Fruit fly (Drosophila melanogaster) whole organism, embryonic: ENCODE measurements around the gene CG10341.

ENCODE experiments used
- Aef1 ChIP-seq: fragments of 200-800 bp; sonication (Bioruptor generic); IDR thresholded peaks from 3 replicates; pipeline ENCODE4 v1.3.6; 2022; ENCODE audit warnings: missing biosample characterization, missing genetic modification characterization
- Blimp-1 ChIP-seq: fragments of 200-800 bp; sonication (Bioruptor generic); optimal IDR thresholded peaks from 3 replicates; lab custom pipeline; 2018; ENCODE audit warnings: missing biosample characterization, missing genetic modification characterization, mild to moderate bottlenecking, moderate library complexity, missing genetic modification reagents
- CG1024 ChIP-seq: fragments of 200-800 bp; sonication (Bioruptor generic); IDR thresholded peaks from 2 replicates; pipeline ENCODE4 v1.3.6; 2022; ENCODE audit warnings: missing biosample characterization, missing genetic modification characterization
- CG10274 ChIP-seq: fragments of 200-800 bp; sonication (Bioruptor generic); optimal IDR thresholded peaks from 3 replicates; lab custom pipeline; 2017; ENCODE audit warnings: missing biosample characterization, mild to moderate bottlenecking, missing genetic modification characterization
- CG11085 ChIP-seq: fragments of 200-800 bp; sonication (Bioruptor generic); IDR thresholded peaks from 2 replicates; pipeline ENCODE4 v1.3.6; 2022; ENCODE audit warnings: missing biosample characterization, missing genetic modification characterization
- CG11247 ChIP-seq: fragments of 200-800 bp; sonication (Bioruptor generic); IDR thresholded peaks from 2 replicates; pipeline ENCODE4 v1.3.6; 2022; ENCODE audit warnings: missing biosample characterization, missing genetic modification characterization
- CG11456 ChIP-seq: fragments of 200-800 bp; sonication (Bioruptor generic); IDR thresholded peaks from 3 replicates; pipeline ENCODE4 v1.3.6; 2022; ENCODE audit warnings: missing biosample characterization, missing genetic modification characterization
- CG11504 ChIP-seq: fragments of 200-800 bp; sonication (Bioruptor generic); optimal IDR thresholded peaks from 3 replicates; lab custom pipeline; 2019; ENCODE audit warnings: missing biosample characterization, mild to moderate bottlenecking, missing genetic modification characterization, moderate library complexity
- CG14014 ChIP-seq: fragments of 200-800 bp; sonication (Bioruptor generic); IDR thresholded peaks from 2 replicates; pipeline ENCODE4 v1.3.6; 2022; ENCODE audit warnings: missing biosample characterization, missing genetic modification characterization
- CG16813 ChIP-seq: fragments of 200-800 bp; sonication (Bioruptor generic); IDR thresholded peaks from 3 replicates; pipeline ENCODE4 v1.3.6; 2022; ENCODE audit warnings: missing biosample characterization, missing genetic modification characterization; ENCODE audit not compliant: partially characterized antibody
- CG17385 ChIP-seq: fragments of 200-800 bp; sonication (Bioruptor generic); optimal IDR thresholded peaks from 3 replicates; lab custom pipeline; 2018; ENCODE audit warnings: missing biosample characterization, mild to moderate bottlenecking, missing genetic modification characterization
- CG1792 ChIP-seq: fragments of 200-800 bp; sonication (Bioruptor generic); optimal IDR thresholded peaks from 2 replicates; lab custom pipeline; 2016; ENCODE audit warnings: missing biosample characterization, missing genetic modification characterization
- CG18619 ChIP-seq: fragments of 200-800 bp; sonication (Bioruptor generic); optimal IDR thresholded peaks from 3 replicates; lab custom pipeline; 2017; ENCODE audit warnings: missing biosample characterization, mild to moderate bottlenecking, missing genetic modification characterization
- CG2875 ChIP-seq: fragments of 200-800 bp; sonication (Bioruptor generic); optimal IDR thresholded peaks from 2 replicates; lab custom pipeline; 2017; ENCODE audit warnings: missing biosample characterization, mild to moderate bottlenecking, missing genetic modification characterization, missing genetic modification reagents
- CG2889 ChIP-seq: fragments of 200-800 bp; sonication (Bioruptor generic); IDR thresholded peaks from 3 replicates; pipeline ENCODE4 v1.3.6; 2022; ENCODE audit warnings: missing biosample characterization, missing genetic modification characterization
- CG31365 ChIP-seq: fragments of 200-800 bp; sonication (Bioruptor generic); optimal IDR thresholded peaks from 2 replicates; lab custom pipeline; 2018; ENCODE audit warnings: missing biosample characterization, mild to moderate bottlenecking, missing genetic modification characterization
- CG3163 ChIP-seq: fragments of 200-800 bp; sonication (Bioruptor generic); optimal IDR thresholded peaks from 3 replicates; lab custom pipeline; 2016; ENCODE audit warnings: missing biosample characterization, missing genetic modification characterization
- CG33213 ChIP-seq: fragments of 200-800 bp; sonication (Bioruptor generic); optimal IDR thresholded peaks from 3 replicates; lab custom pipeline; 2016; ENCODE audit warnings: missing biosample characterization, missing genetic modification characterization
- CG3726 ChIP-seq: fragments of 200-800 bp; sonication (Bioruptor generic); IDR thresholded peaks from 3 replicates; pipeline ENCODE4, ENCODE4 v1.3.6; 2022; ENCODE audit warnings: missing biosample characterization, missing genetic modification characterization
- CG43689 ChIP-seq: fragments of 200-800 bp; sonication (Bioruptor generic); IDR thresholded peaks from 2 replicates; pipeline ENCODE4 v1.3.6; 2022; ENCODE audit warnings: missing biosample characterization, missing genetic modification characterization
- CG4617 ChIP-seq: fragments of 200-800 bp; sonication (Bioruptor generic); optimal IDR thresholded peaks from 3 replicates; lab custom pipeline; 2016; ENCODE audit warnings: missing biosample characterization, missing genetic modification characterization, borderline replicate concordance
- CG6175 ChIP-seq: fragments of 200-800 bp; sonication (Bioruptor generic); IDR thresholded peaks from 3 replicates; pipeline ENCODE4 v1.3.6; 2022; ENCODE audit warnings: missing biosample characterization, missing genetic modification characterization
- CG7372 ChIP-seq: fragments of 200-800 bp; sonication (Bioruptor generic); IDR thresholded peaks from 2 replicates; pipeline ENCODE4 v1.3.6; 2022; ENCODE audit warnings: missing biosample characterization, missing genetic modification characterization
- CG7786 ChIP-seq: fragments of 200-800 bp; sonication (Bioruptor generic); optimal IDR thresholded peaks from 2 replicates; lab custom pipeline; 2016; ENCODE audit warnings: missing biosample characterization, missing genetic modification characterization
- CG8388 ChIP-seq: fragments of 200-800 bp; sonication (Bioruptor generic); optimal IDR thresholded peaks from 2 replicates; lab custom pipeline; 2019; ENCODE audit warnings: missing biosample characterization, mild to moderate bottlenecking, missing genetic modification characterization, moderate library complexity
- CG9609 ChIP-seq: fragments of 200-800 bp; sonication (Bioruptor generic); optimal IDR thresholded peaks from 3 replicates; lab custom pipeline; 2016; ENCODE audit warnings: missing biosample characterization, missing genetic modification characterization
- CG9932 ChIP-seq: fragments of 200-800 bp; sonication (Bioruptor generic); IDR thresholded peaks from 2 replicates; pipeline ENCODE4 v1.3.6; 2022; ENCODE audit warnings: missing biosample characterization, missing genetic modification characterization
- Elba2 ChIP-seq: fragments of 200-800 bp; sonication (Bioruptor generic); optimal IDR thresholded peaks from 3 replicates; lab custom pipeline; 2016; ENCODE audit warnings: missing biosample characterization, missing genetic modification characterization
- Ets65A ChIP-seq: fragments of 200-800 bp; sonication (Bioruptor generic); peaks from one replicate; lab custom pipeline; 2016; ENCODE audit warnings: missing biosample characterization, missing genetic modification characterization
- Fer3 ChIP-seq: fragments of 200-800 bp; sonication (Bioruptor generic); optimal IDR thresholded peaks from 2 replicates; lab custom pipeline; 2018; ENCODE audit warnings: missing biosample characterization, mild to moderate bottlenecking, missing genetic modification characterization, moderate library complexity
- HLH54F ChIP-seq: fragments of 200-800 bp; sonication (Bioruptor generic); optimal IDR thresholded peaks from 3 replicates; lab custom pipeline; 2016; ENCODE audit warnings: missing biosample characterization, missing genetic modification characterization
- Hr3 ChIP-seq: fragments of 200-800 bp; sonication (Bioruptor generic); optimal IDR thresholded peaks from 3 replicates; lab custom pipeline; 2016; ENCODE audit warnings: missing biosample characterization, missing genetic modification characterization
- Hr39 ChIP-seq: fragments of >200 bp; optimal IDR thresholded peaks from 2 replicates; lab custom pipeline; 2017
- Hr78 ChIP-seq, 2 experiments: fragments of 200-800 bp in 1 of 2; fragments of >200 bp in 1 of 2; sonication (Bioruptor generic) in 1 of 2; optimal IDR thresholded peaks; 2 replicates each; lab custom pipeline; 2017 to 2019; ENCODE audit warnings: missing biosample characterization in 2 of 2, missing genetic modification characterization in 2 of 2, mild to moderate bottlenecking in 1 of 2, moderate library complexity in 1 of 2
- Lhr ChIP-seq: fragments of 200-800 bp; sonication (Bioruptor generic); optimal IDR thresholded peaks from 3 replicates; lab custom pipeline; 2017; ENCODE audit warnings: mild to moderate bottlenecking, missing biosample characterization, missing genetic modification reagents, missing genetic modification characterization
- Lim3 ChIP-seq: fragments of 200-800 bp; sonication (Bioruptor generic); IDR thresholded peaks from 2 replicates; pipeline ENCODE4 v1.3.6; 2022; ENCODE audit warnings: missing biosample characterization, missing genetic modification characterization
- PHDP ChIP-seq: fragments of 200-800 bp; sonication (Bioruptor generic); optimal IDR thresholded peaks from 3 replicates; lab custom pipeline; 2018; ENCODE audit warnings: missing biosample characterization, mild to moderate bottlenecking, missing genetic modification characterization, moderate library complexity
- bab2 ChIP-seq: fragments of 200-800 bp; sonication (Bioruptor generic); optimal IDR thresholded peaks from 2 replicates; lab custom pipeline; 2016; ENCODE audit warnings: missing biosample characterization, missing genetic modification characterization
- croc ChIP-seq: fragments of 200-800 bp; sonication (Bioruptor generic); conservative IDR thresholded peaks from 3 replicates; pipeline ENCODE4 v1.3.6; 2022; ENCODE audit warnings: missing biosample characterization, missing genetic modification characterization
- dmrt99B ChIP-seq: fragments of 200-800 bp; sonication (Bioruptor generic); optimal IDR thresholded peaks from 2 replicates; lab custom pipeline; 2018; ENCODE audit warnings: missing biosample characterization, mild to moderate bottlenecking, missing genetic modification characterization, moderate library complexity
- fru ChIP-seq: fragments of >200 bp; optimal IDR thresholded peaks from 2 replicates; lab custom pipeline; 2017
- gce ChIP-seq: fragments of 200-800 bp; sonication (Bioruptor generic); IDR thresholded peaks from 3 replicates; pipeline ENCODE4 v1.3.6; 2022; ENCODE audit warnings: missing biosample characterization, missing genetic modification characterization
- inv ChIP-seq: fragments of 200-800 bp; sonication (Bioruptor generic); IDR thresholded peaks from 2 replicates; pipeline ENCODE4 v1.3.6; 2022; ENCODE audit warnings: missing biosample characterization, missing genetic modification characterization; ENCODE audit not compliant: partially characterized antibody
- mam ChIP-seq: fragments of 200-800 bp; sonication (Bioruptor generic); optimal IDR thresholded peaks from 3 replicates; lab custom pipeline; 2016; ENCODE audit warnings: missing biosample characterization, missing genetic modification characterization
- nerfin-2 ChIP-seq: fragments of 200-800 bp; sonication (Bioruptor generic); IDR thresholded peaks from 2 replicates; pipeline ENCODE4 v1.3.6; 2022; ENCODE audit warnings: missing biosample characterization, missing genetic modification characterization; ENCODE audit not compliant: partially characterized antibody
- phol ChIP-seq: fragments of 200-800 bp; sonication (Bioruptor generic); optimal IDR thresholded peaks from 3 replicates; lab custom pipeline; 2018; ENCODE audit warnings: missing biosample characterization, mild to moderate bottlenecking, missing genetic modification characterization, moderate library complexity
- sens-2 ChIP-seq: fragments of 200-800 bp; sonication (Bioruptor generic); IDR thresholded peaks from 2 replicates; pipeline ENCODE4 v1.3.6; 2022; ENCODE audit warnings: missing biosample characterization, missing genetic modification characterization
- sna ChIP-seq: fragments of 200-800 bp; sonication (Bioruptor generic); IDR thresholded peaks from 2 replicates; pipeline ENCODE4 v1.3.6; 2022; ENCODE audit warnings: missing biosample characterization, missing genetic modification characterization; ENCODE audit not compliant: partially characterized antibody
- stc ChIP-seq: fragments of 200-800 bp; sonication (Bioruptor generic); IDR thresholded peaks from 2 replicates; pipeline ENCODE4 v1.3.6; 2022; ENCODE audit warnings: missing biosample characterization, missing genetic modification characterization
- tgo ChIP-seq: fragments of 200-800 bp; sonication (Bioruptor generic); IDR thresholded peaks from 3 replicates; pipeline ENCODE4 v1.3.6; 2022; ENCODE audit warnings: missing biosample characterization, missing genetic modification characterization
- trh ChIP-seq: fragments of 200-800 bp; sonication (Bioruptor generic); optimal IDR thresholded peaks from 2 replicates; lab custom pipeline; 2016; ENCODE audit warnings: missing biosample characterization, missing genetic modification characterization

Gene CG10341

DNA sequence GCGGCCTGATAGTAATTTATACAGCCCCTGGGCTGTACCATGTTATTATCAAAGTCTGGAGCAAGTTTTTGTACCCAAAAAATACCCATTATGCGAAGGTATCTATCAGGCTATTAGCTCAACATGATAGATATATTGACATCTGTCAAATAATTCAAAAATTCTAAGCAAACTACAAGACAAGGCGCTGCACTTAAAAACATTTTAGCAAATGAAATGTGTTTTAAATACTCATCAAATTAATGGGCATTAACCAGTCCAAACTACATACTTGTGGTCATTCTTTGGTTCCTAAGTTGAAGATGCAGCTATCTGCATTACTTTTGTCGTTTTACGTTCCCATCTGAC, 45.2 kb upstream of the CG10341 start (continued):
- TF ChIP-seq CG8388 (GFP tag; lab: Kevin White, UChicago): peak; percentile 88
- TF ChIP-seq CG2875 (GFP tag; lab: Kevin White, UChicago): peak; percentile 69
- TF ChIP-seq CG9932 (GFP tag; lab: Robert Waterston, UW): no peak
- peak; percentile 34 for TF ChIP-seq trh (GFP tag; lab: Kevin White, UChicago)
- no peak for TF ChIP-seq Lim3 (GFP tag; lab: Robert Waterston, UW)
- TF ChIP-seq CG18619: peak; percentile 38
- no peak for TF ChIP-seq Aef1 (GFP tag; lab: Robert Waterston, UW)
- no peak for TF ChIP-seq inv (GFP tag; lab: Robert Waterston, UW)
- TF ChIP-seq CG2889 (GFP tag; lab: Robert Waterston, UW): no peak
- peak; percentile 57 for TF ChIP-seq mam
- TF ChIP-seq CG11504 (tag; lab: Kevin White, UChicago): peak; percentile 64
- TF ChIP-seq fru (lab: Kevin White, UChicago): no peak
- TF ChIP-seq CG1024 (GFP tag; lab: Robert Waterston, UW): peak; percentile 52; the same call in 1 of the 2 replicates
- TF ChIP-seq gce: peak; percentile 76; the same call in 2 of the 3 replicates
- TF ChIP-seq CG3726: peak; percentile 48; the same call in 1 of the 3 replicates
- TF ChIP-seq Hr3: peak; percentile 17
- TF ChIP-seq Fer3 (tag; lab: Kevin White, UChicago): peak; percentile 58
- no peak for TF ChIP-seq CG9609 (GFP tag; lab: Kevin White, UChicago)
- peak; percentile 29 for TF ChIP-seq PHDP (tag; lab: Kevin White, UChicago)
- TF ChIP-seq CG43689 (GFP tag; lab: Robert Waterston, UW): no peak
- TF ChIP-seq Lhr: peak; percentile 31
- TF ChIP-seq tgo (GFP tag; lab: Robert Waterston, UW): peak; percentile 70
- 0 out of 2 replicates have a peak, but pooled peaks have one; percentile 41 for TF ChIP-seq CG11085 (GFP tag; lab: Robert Waterston, UW)
- TF ChIP-seq CG11247 (GFP tag; lab: Robert Waterston, UW): peak; percentile 48; the same call in 1 of the 2 replicates
- peak; percentile 34; the same call in 1 of the 2 replicates for TF ChIP-seq stc (GFP tag; lab: Robert Waterston, UW)
- TF ChIP-seq Ets65A: peak; percentile 97
- peak; percentile 77 for TF ChIP-seq CG33213 (GFP tag; lab: Kevin White, UChicago)
- peak; percentile 27 for TF ChIP-seq HLH54F
- peak in 1 of 2 experiments; percentile 53 for TF ChIP-seq Hr78 (GFP tag; optimal IDR thresholded peaks at IDR 0.05; lab: Kevin White, UChicago)
- no peak for TF ChIP-seq CG7786
- TF ChIP-seq bab2: peak; percentile 7
- no peak for TF ChIP-seq Hr39 (lab: Kevin White, UChicago)
- peak; percentile 28 for TF ChIP-seq CG17385 (GFP tag; lab: Kevin White, UChicago)
- TF ChIP-seq CG4617 (GFP tag; lab: Kevin White, UChicago): no peak
- no peak for TF ChIP-seq CG16813 (GFP tag; lab: Robert Waterston, UW)
- TF ChIP-seq sna (GFP tag; lab: Robert Waterston, UW): no peak
- TF ChIP-seq dmrt99B (tag; lab: Kevin White, UChicago): peak; percentile 73
- no peak for TF ChIP-seq CG3163 (GFP tag; lab: Kevin White, UChicago)
- peak; percentile 56; the same call in 1 of the 2 replicates for TF ChIP-seq sens-2 (GFP tag; lab: Robert Waterston, UW)
- TF ChIP-seq CG10274 (GFP tag; lab: Kevin White, UChicago): peak; percentile 44
- peak; percentile 51 for TF ChIP-seq CG1792 (GFP tag; lab: Kevin White, UChicago)
- 0 out of 2 replicates have a peak, but pooled peaks have one; percentile 15 for TF ChIP-seq CG14014 (GFP tag; lab: Robert Waterston, UW)
- TF ChIP-seq Elba2 (GFP tag; lab: Kevin White, UChicago): no peak
- peak; percentile 31; the same call in 1 of the 2 replicates for TF ChIP-seq CG7372 (GFP tag; lab: Robert Waterston, UW)
- TF ChIP-seq Blimp-1 (GFP tag; lab: Kevin White, UChicago): peak; percentile 86
- TF ChIP-seq CG11456: peak; percentile 71; the same call in 2 of the 3 replicates
- peak; percentile 79 for TF ChIP-seq croc (GFP tag; lab: Robert Waterston, UW)
- TF ChIP-seq CG6175 (GFP tag; lab: Robert Waterston, UW): peak; percentile 45; the same call in 1 of the 3 replicates
- no peak for TF ChIP-seq nerfin-2 (GFP tag; lab: Robert Waterston, UW)
- peak; percentile 20 for TF ChIP-seq CG31365 (tag; lab: Kevin White, UChicago)
- peak; percentile 86 for TF ChIP-seq phol (tag; lab: Kevin White, UChicago)
